Fruit fly (Drosophila melanogaster) whole organism, embryonic: Measurements from ENCODE around the gene Ptp10D.

Experiments
- B-H1 ChIP-seq: fragments of 200-800 bp; sonication (Bioruptor generic); IDR thresholded peaks from 3 replicates; pipeline ENCODE4 v1.3.6; 2022; ENCODE audit warnings: missing biosample characterization, missing genetic modification characterization
- Bdp1 ChIP-seq: fragments of 200-800 bp; sonication (Bioruptor generic); optimal IDR thresholded peaks from 3 replicates; lab custom pipeline; 2016; ENCODE audit warnings: missing biosample characterization, missing genetic modification characterization
- CG10274 ChIP-seq: fragments of 200-800 bp; sonication (Bioruptor generic); optimal IDR thresholded peaks from 3 replicates; lab custom pipeline; 2017; ENCODE audit warnings: missing biosample characterization, mild to moderate bottlenecking, missing genetic modification characterization
- CG10366 ChIP-seq: fragments of 200-800 bp; sonication (Bioruptor generic); IDR thresholded peaks from 2 replicates; pipeline ENCODE4 v1.3.6; 2022; ENCODE audit warnings: missing biosample characterization, missing genetic modification characterization
- CG10431 ChIP-seq: fragments of 200-800 bp; sonication (Bioruptor generic); optimal IDR thresholded peaks from 3 replicates; lab custom pipeline; 2018; ENCODE audit warnings: missing biosample characterization, mild to moderate bottlenecking, missing genetic modification characterization
- CG11398 ChIP-seq: fragments of 200-800 bp; sonication (Bioruptor generic); optimal IDR thresholded peaks from 2 replicates; lab custom pipeline; 2016; ENCODE audit warnings: missing biosample characterization, missing genetic modification characterization
- CG11696 ChIP-seq: fragments of 200-800 bp; sonication (Bioruptor generic); IDR thresholded peaks from 2 replicates; pipeline ENCODE4 v1.3.6; 2022; ENCODE audit warnings: missing biosample characterization, missing genetic modification characterization
- CG12155 ChIP-seq: fragments of 200-800 bp; sonication (Bioruptor generic); optimal IDR thresholded peaks from 3 replicates; lab custom pipeline; 2016; ENCODE audit warnings: missing biosample characterization, missing genetic modification characterization
- CG12391 ChIP-seq: fragments of 200-800 bp; sonication (Bioruptor generic); optimal IDR thresholded peaks from 3 replicates; lab custom pipeline; 2018; ENCODE audit warnings: missing biosample characterization, mild to moderate bottlenecking, missing genetic modification characterization, moderate library complexity
- CG14710 ChIP-seq: fragments of 200-800 bp; sonication (Bioruptor generic); optimal IDR thresholded peaks from 3 replicates; lab custom pipeline; 2019; ENCODE audit warnings: missing biosample characterization, mild to moderate bottlenecking, missing genetic modification characterization, moderate library complexity
- CG1529 ChIP-seq: fragments of 200-800 bp; sonication (Bioruptor generic); optimal IDR thresholded peaks from 3 replicates; lab custom pipeline; 2018; ENCODE audit warnings: missing biosample characterization, missing genetic modification characterization
- CG17361 ChIP-seq: fragments of 200-800 bp; sonication (Bioruptor generic); IDR thresholded peaks from 3 replicates; pipeline ENCODE4 v1.3.6; 2022; ENCODE audit warnings: missing biosample characterization, missing genetic modification characterization
- CG17568 ChIP-seq: fragments of 200-800 bp; sonication (Bioruptor generic); optimal IDR thresholded peaks from 2 replicates; lab custom pipeline; 2018; ENCODE audit warnings: missing biosample characterization, mild to moderate bottlenecking, missing genetic modification characterization, moderate library complexity
- CG1832 ChIP-seq: fragments of 200-800 bp; sonication (Bioruptor generic); optimal IDR thresholded peaks from 2 replicates; lab custom pipeline; 2017; ENCODE audit warnings: missing biosample characterization, mild to moderate bottlenecking, missing genetic modification characterization, inconsistent platforms
- CG3726 ChIP-seq: fragments of 200-800 bp; sonication (Bioruptor generic); IDR thresholded peaks from 3 replicates; pipeline ENCODE4, ENCODE4 v1.3.6; 2022; ENCODE audit warnings: missing biosample characterization, missing genetic modification characterization
- CG7372 ChIP-seq: fragments of 200-800 bp; sonication (Bioruptor generic); IDR thresholded peaks from 2 replicates; pipeline ENCODE4 v1.3.6; 2022; ENCODE audit warnings: missing biosample characterization, missing genetic modification characterization
- CG9609 ChIP-seq: fragments of 200-800 bp; sonication (Bioruptor generic); optimal IDR thresholded peaks from 3 replicates; lab custom pipeline; 2016; ENCODE audit warnings: missing biosample characterization, missing genetic modification characterization
- CG9817 ChIP-seq: fragments of 200-800 bp; sonication (Bioruptor generic); optimal IDR thresholded peaks from 2 replicates; lab custom pipeline; 2018; ENCODE audit warnings: missing biosample characterization, mild to moderate bottlenecking, missing genetic modification characterization, moderate library complexity
- CkIIα-i1 ChIP-seq: fragments of 200-800 bp; sonication (Bioruptor generic); IDR thresholded peaks from 2 replicates; pipeline ENCODE4 v1.3.6; 2022; ENCODE audit warnings: missing biosample characterization, missing genetic modification characterization
- D19A ChIP-seq: fragments of 200-800 bp; optimal IDR thresholded peaks from 3 replicates; lab custom pipeline; 2019; ENCODE audit warnings: missing biosample characterization, mild to moderate bottlenecking, missing genetic modification characterization, moderate library complexity
- Dref ChIP-seq: fragments of 200-800 bp; sonication (Bioruptor generic); IDR thresholded peaks from 2 replicates; pipeline ENCODE4 v1.3.6; 2022; ENCODE audit warnings: missing biosample characterization, missing genetic modification characterization
- Fer2 ChIP-seq: fragments of 200-800 bp; sonication (Bioruptor generic); optimal IDR thresholded peaks from 2 replicates; lab custom pipeline; 2018; ENCODE audit warnings: missing biosample characterization, mild to moderate bottlenecking, missing genetic modification characterization, moderate library complexity
- Hr3 ChIP-seq: fragments of 200-800 bp; sonication (Bioruptor generic); optimal IDR thresholded peaks from 3 replicates; lab custom pipeline; 2016; ENCODE audit warnings: missing biosample characterization, missing genetic modification characterization
- Poxn ChIP-seq: fragments of 200-800 bp; sonication (Bioruptor generic); IDR thresholded peaks from 2 replicates; pipeline ENCODE4 v1.3.6; 2022; ENCODE audit warnings: missing biosample characterization, missing genetic modification characterization
- Stat92E ChIP-seq, 3 experiments: fragments of >200 bp in 2 of 3; fragments of 200-800 bp in 1 of 3; sonication (Bioruptor generic) in 1 of 3; optimal IDR thresholded peaks; 2 replicates each; lab custom pipeline; 2017 to 2019; ENCODE audit warnings: missing biosample characterization in 3 of 3, missing genetic modification characterization in 3 of 3, mild to moderate bottlenecking in 1 of 3, moderate library complexity in 1 of 3
- Taf1 ChIP-seq: fragments of 200-800 bp; sonication (Bioruptor generic); IDR thresholded peaks from 2 replicates; pipeline ENCODE4 v1.3.6; 2022; ENCODE audit warnings: missing biosample characterization, missing genetic modification characterization
- Xrp1 ChIP-seq: fragments of 200-800 bp; sonication (Bioruptor generic); IDR thresholded peaks from 2 replicates; pipeline ENCODE4 v1.3.6; 2022; ENCODE audit warnings: missing biosample characterization, missing genetic modification characterization
- bbx ChIP-seq: fragments of 200-800 bp; sonication (Bioruptor generic); IDR thresholded peaks from 2 replicates; pipeline ENCODE4 v1.3.6; 2022; ENCODE audit warnings: missing biosample characterization, missing genetic modification characterization; ENCODE audit not compliant: partially characterized antibody
- exex ChIP-seq: fragments of 200-800 bp; sonication (Bioruptor generic); optimal IDR thresholded peaks from 4 replicates; lab custom pipeline; 2018; ENCODE audit warnings: missing biosample characterization, mild to moderate bottlenecking, missing genetic modification characterization, moderate library complexity
- fd96Cb ChIP-seq: fragments of 200-800 bp; sonication (Bioruptor generic); optimal IDR thresholded peaks from 2 replicates; lab custom pipeline; 2018; ENCODE audit warnings: missing biosample characterization, mild to moderate bottlenecking, missing genetic modification characterization, moderate library complexity
- gfzf ChIP-seq: fragments of 200-800 bp; sonication (Bioruptor generic); optimal IDR thresholded peaks from 2 replicates; lab custom pipeline; 2016; ENCODE audit warnings: missing biosample characterization, mild to moderate bottlenecking, missing genetic modification characterization, moderate library complexity
- grau ChIP-seq: fragments of 200-800 bp; optimal IDR thresholded peaks from 3 replicates; lab custom pipeline; 2019; ENCODE audit warnings: missing biosample characterization, mild to moderate bottlenecking, missing genetic modification characterization, moderate library complexity
- lilli ChIP-seq: fragments of 200-800 bp; sonication (Bioruptor generic); optimal IDR thresholded peaks from 3 replicates; lab custom pipeline; 2016; ENCODE audit warnings: missing biosample characterization, missing genetic modification characterization
- mirr ChIP-seq: fragments of 200-800 bp; sonication (Bioruptor generic); optimal IDR thresholded peaks from 3 replicates; lab custom pipeline; 2018; ENCODE audit warnings: missing biosample characterization, mild to moderate bottlenecking, missing genetic modification characterization
- org-1 ChIP-seq: fragments of 200-800 bp; sonication (Bioruptor generic); optimal IDR thresholded peaks from 2 replicates; lab custom pipeline; 2017; ENCODE audit warnings: missing biosample characterization, missing genetic modification characterization
- pan ChIP-seq, 4 experiments: fragments of >200 bp in 3 of 4; fragments of 200-800 bp in 1 of 4; sonication (Bioruptor generic) in 1 of 4; optimal IDR thresholded peaks in 3 of 4; IDR thresholded peaks in 1 of 4; 2 replicates each; pipeline versions ENCODE4 v1.3.6 to Lab custom; 2017 to 2022; ENCODE audit warnings: missing biosample characterization in 2 of 4, missing genetic modification characterization in 2 of 4, mixed read lengths in 1 of 4
- pum ChIP-seq: fragments of 200-800 bp; sonication (Bioruptor generic); optimal IDR thresholded peaks from 2 replicates; lab custom pipeline; 2016; ENCODE audit warnings: missing biosample characterization, missing genetic modification characterization
- row ChIP-seq: fragments of 200-800 bp; sonication (Bioruptor generic); IDR thresholded peaks from 3 replicates; pipeline ENCODE4 v1.3.6; 2022; ENCODE audit warnings: missing biosample characterization, missing genetic modification characterization
- sim ChIP-seq: fragments of 200-800 bp; sonication (Bioruptor generic); IDR thresholded peaks from 2 replicates; pipeline ENCODE4 v1.3.6; 2022; ENCODE audit warnings: missing biosample characterization, missing genetic modification characterization
- slbo ChIP-seq: fragments of 200-800 bp; sonication (Bioruptor generic); IDR thresholded peaks from 2 replicates; pipeline ENCODE4 v1.3.6; 2022; ENCODE audit warnings: missing biosample characterization, missing genetic modification characterization
- sug ChIP-seq: fragments of 200-800 bp; optimal IDR thresholded peaks from 2 replicates; lab custom pipeline; 2019; ENCODE audit warnings: missing biosample characterization, mild to moderate bottlenecking, missing genetic modification characterization, moderate library complexity
- tap ChIP-seq: fragments of 200-800 bp; optimal IDR thresholded peaks from 3 replicates; lab custom pipeline; 2019; ENCODE audit warnings: missing biosample characterization, mild to moderate bottlenecking, missing genetic modification characterization, moderate library complexity
- tin ChIP-seq: fragments of 200-800 bp; sonication (Bioruptor generic); optimal IDR thresholded peaks from 3 replicates; lab custom pipeline; 2016; ENCODE audit warnings: missing biosample characterization, missing genetic modification characterization
- tup ChIP-seq: fragments of 200-800 bp; sonication (Bioruptor generic); optimal IDR thresholded peaks from 2 replicates; lab custom pipeline; 2016; ENCODE audit warnings: missing biosample characterization, mild to moderate bottlenecking, missing genetic modification characterization, moderate library complexity
- vfl ChIP-seq: fragments of 200-800 bp; sonication (Bioruptor generic); optimal IDR thresholded peaks from 2 replicates; lab custom pipeline; 2016; ENCODE audit warnings: missing biosample characterization, missing genetic modification characterization

Ptp10D gene

DNA sequence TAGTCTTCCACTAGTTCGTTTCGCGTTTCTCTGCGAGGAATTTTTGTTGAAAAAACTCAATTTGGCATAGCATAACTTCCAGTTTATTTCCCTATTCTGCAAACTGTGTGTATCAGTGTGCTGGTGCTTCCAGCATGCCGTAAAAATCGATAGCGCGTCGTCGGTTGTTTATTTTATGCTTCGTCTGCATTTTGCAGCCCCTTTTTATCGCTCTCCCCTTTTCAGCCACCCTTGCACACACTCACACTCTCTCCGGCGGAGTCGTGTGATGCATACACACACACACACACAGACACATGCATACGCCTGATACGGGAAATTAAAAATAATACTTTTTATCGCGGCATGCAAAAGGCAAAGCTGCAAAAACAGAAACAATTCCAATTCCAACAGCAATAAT lies 57.6 kb downstream of the Ptp10D start (continued):
- no peak for TF ChIP-seq Bdp1
- no peak for TF ChIP-seq tap (tag; lab: Kevin White, UChicago)
- no peak for TF ChIP-seq sug
- TF ChIP-seq pum (GFP tag; lab: Kevin White, UChicago) = no peak
- TF ChIP-seq fd96Cb (tag; lab: Kevin White, UChicago) = no peak
- no peak for TF ChIP-seq CkIIα-i1 (GFP tag; lab: Robert Waterston, UW)
- no peak for TF ChIP-seq Poxn
- TF ChIP-seq CG9609 = no peak
- no peak for TF ChIP-seq org-1 (GFP tag; lab: Kevin White, UChicago)
- 0 out of 2 replicates have a peak, but pooled peaks have one; percentile 16 for TF ChIP-seq bbx (GFP tag; lab: Robert Waterston, UW)
- TF ChIP-seq Stat92E (GFP tag; optimal IDR thresholded peaks at IDR 0.05; lab: Kevin White, UChicago) = no peak
- no peak for TF ChIP-seq B-H1
- 0 out of 2 replicates have a peak, but pooled peaks have one; percentile 22 for TF ChIP-seq Dref (GFP tag; lab: Robert Waterston, UW)
- TF ChIP-seq, all 482 proteins: peak for 13

DNA sequence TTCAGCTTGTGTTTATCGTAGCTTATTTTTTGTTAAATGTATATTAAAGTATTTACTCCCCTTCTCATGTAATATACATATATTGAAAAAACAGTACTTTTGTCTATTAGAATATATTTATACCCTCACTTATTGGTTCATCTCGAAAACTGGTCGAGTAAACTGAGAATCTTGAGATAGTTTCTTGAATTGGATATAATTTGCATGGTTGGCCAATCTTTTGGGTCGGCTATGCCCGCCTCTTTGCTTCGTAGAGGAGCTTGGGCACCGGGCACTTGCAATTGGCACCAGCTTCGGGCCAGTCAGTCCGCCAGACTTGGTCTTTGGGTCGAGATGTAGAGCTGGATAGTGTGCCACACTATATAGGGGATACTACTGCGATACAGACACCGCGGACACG lies 58.6 kb downstream of the Ptp10D start:
- TF ChIP-seq CG17568 (GFP tag; lab: Kevin White, UChicago) (no peak), D19A (tag; lab: Kevin White, UChicago) (peak; percentile 35), CG10274 (GFP tag; lab: Kevin White, UChicago) (peak; percentile 76), Xrp1 (GFP tag; lab: Robert Waterston, UW) (no peak), B-H1 (no peak), row (GFP tag; lab: Robert Waterston, UW) (0 out of 3 replicates have a peak, but pooled peaks have one; percentile 10)

DNA sequence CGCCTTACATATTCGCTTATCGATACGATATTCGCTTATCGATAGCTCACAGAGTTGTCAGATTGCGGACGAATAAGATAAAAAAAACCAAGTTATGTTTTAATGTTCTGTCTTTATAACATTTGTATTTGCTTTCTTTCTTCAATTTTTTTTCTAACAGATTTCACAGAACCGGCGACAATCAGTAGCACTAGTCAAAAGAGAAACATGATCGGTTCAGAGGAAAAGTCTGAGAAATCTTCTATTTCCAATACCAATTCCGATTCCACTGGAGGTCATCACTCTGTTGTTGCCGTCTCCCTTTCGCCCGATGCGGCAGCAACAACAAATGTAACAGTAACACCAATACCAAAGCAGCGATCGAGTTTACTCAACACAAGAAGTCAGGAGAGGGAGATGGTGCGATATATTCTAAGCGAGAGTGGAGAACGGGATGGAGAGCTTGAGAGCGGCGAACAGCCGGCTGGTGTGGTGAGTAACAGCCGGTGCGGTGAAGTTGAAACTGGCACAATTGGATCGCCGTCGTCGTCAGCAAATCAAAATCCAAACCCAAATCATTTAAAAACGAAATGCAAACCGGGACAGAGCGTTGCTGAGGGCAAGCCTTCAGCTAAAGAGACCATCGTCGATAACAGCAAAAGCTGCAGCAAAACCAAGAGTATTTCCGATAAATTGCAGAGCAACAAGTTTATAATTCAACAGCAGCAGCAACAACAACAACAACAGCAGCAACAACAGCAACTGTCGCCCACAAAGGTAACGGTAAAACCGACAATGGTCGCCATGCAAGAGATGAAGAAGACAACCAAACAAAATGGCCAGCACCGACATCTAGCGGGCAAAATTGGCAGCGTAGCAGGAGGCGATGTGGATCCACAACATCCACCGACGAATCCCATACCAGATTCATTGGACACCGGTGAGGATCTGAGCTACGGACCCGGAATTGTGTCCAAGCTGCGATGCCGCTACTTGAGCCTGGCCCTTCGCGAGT lies 60.0 kb downstream of the Ptp10D start:
- TF ChIP-seq CG17361 (GFP tag; lab: Robert Waterston, UW) = peak; percentile 64
- no peak for TF ChIP-seq CG3726 (GFP tag; lab: Robert Waterston, UW)
- no peak for TF ChIP-seq sim
- peak; percentile 69 for TF ChIP-seq Dref (GFP tag; lab: Robert Waterston, UW)
- TF ChIP-seq CG1529 (GFP tag; lab: Kevin White, UChicago) = no peak
- peak; percentile 62 for TF ChIP-seq slbo
- TF ChIP-seq CG7372 (GFP tag; lab: Robert Waterston, UW) = peak; percentile 44; the same call in 1 of the 2 replicates
- peak; percentile 78 for TF ChIP-seq CG9817 (tag; lab: Kevin White, UChicago)
- no peak for TF ChIP-seq pan (optimal IDR thresholded peaks at IDR 0.05; lab: Kevin White, UChicago)
- TF ChIP-seq pan (GFP tag; optimal IDR thresholded peaks at IDR 0.05 in 1 of 2, IDR thresholded peaks at IDR 0.05 in 1 of 2) = no peak
- peak; percentile 41 for TF ChIP-seq Hr3 (GFP tag; lab: Kevin White, UChicago)
- no peak for TF ChIP-seq tup (GFP tag; lab: Kevin White, UChicago)
- TF ChIP-seq vfl (GFP tag; lab: Kevin White, UChicago) = peak; percentile 44
- peak; percentile 39 for TF ChIP-seq CG10366 (GFP tag; lab: Robert Waterston, UW)
- peak; percentile 57 for TF ChIP-seq tin (GFP tag; lab: Kevin White, UChicago)
- TF ChIP-seq CG1832 (GFP tag; lab: Kevin White, UChicago) = peak; percentile 76
- TF ChIP-seq gfzf (GFP tag; lab: Kevin White, UChicago) = peak; percentile 14
- peak; percentile 73 for TF ChIP-seq mirr (GFP tag; lab: Kevin White, UChicago)
- no peak for TF ChIP-seq CG10431 (GFP tag; lab: Kevin White, UChicago)
- TF ChIP-seq Fer2 (tag; lab: Kevin White, UChicago) = peak; percentile 35
- TF ChIP-seq CG12391 (tag; lab: Kevin White, UChicago) = peak; percentile 75
- peak; percentile 81 for TF ChIP-seq lilli (GFP tag; lab: Kevin White, UChicago)
- TF ChIP-seq Taf1 (GFP tag; lab: Robert Waterston, UW) = no peak
- TF ChIP-seq CG11398 (GFP tag; lab: Kevin White, UChicago) = peak; percentile 18
- peak; percentile 46 for TF ChIP-seq exex
- peak; percentile 61 for TF ChIP-seq CG12155 (GFP tag; lab: Kevin White, UChicago)
- TF ChIP-seq grau (tag; lab: Kevin White, UChicago) = peak; percentile 76
- TF ChIP-seq CG10274 (GFP tag; lab: Kevin White, UChicago) = peak; percentile 41
- peak; percentile 66 for TF ChIP-seq CG14710 (tag; lab: Kevin White, UChicago)
- no peak for TF ChIP-seq CG11696 (GFP tag; lab: Robert Waterston, UW)
